Fruit fly (Drosophila melanogaster): ENCODE measurements around the gene CG18259.

The CG18259 gene

dm6 chrX:18789353-18790210, 6.3 kb upstream of the CG18259 start (continued):
- TF ChIP-seq fd3F (GFP tag; optimal IDR thresholded peaks at IDR 0.05) (peak; percentile 1), CG10959 (GFP tag; IDR thresholded peaks at IDR 0.05) (no peak), Blimp-1 (GFP tag; optimal IDR thresholded peaks at IDR 0.05) (peak; percentile 25), CG6254 (GFP tag; optimal IDR thresholded peaks at IDR 0.05) (no peak), CG7271 (tag; optimal IDR thresholded peaks at IDR 0.05) (no peak), CG15011 (GFP tag; optimal IDR thresholded peaks at IDR 0.05) (peak; percentile 64), CG10209 (GFP tag; optimal IDR thresholded peaks at IDR 0.05) (peak; percentile 54), Scr (GFP tag; IDR thresholded peaks at IDR 0.05; ENCODE audit: partially characterized antibody) (no peak), Eip74EF (GFP tag; optimal IDR thresholded peaks at IDR 0.05) (peak in 1 of 2 experiments; percentile 61), Aef1 (GFP tag; IDR thresholded peaks at IDR 0.05) (peak; percentile 21; the same call in 1 of the 3 replicates), wek (GFP tag; optimal IDR thresholded peaks at IDR 0.05) (no peak), nmo (GFP tag; optimal IDR thresholded peaks at IDR 0.05) (peak; percentile 78), CG30431 (GFP tag; optimal IDR thresholded peaks at IDR 0.05) (peak; percentile 38), CoRest (tag; optimal IDR thresholded peaks at IDR 0.05) (peak; percentile 72), prd (optimal IDR thresholded peaks at IDR 0.05) (no peak), prd (GFP tag; IDR thresholded peaks at IDR 0.05) (peak; percentile 34; the same call in 1 of the 3 replicates), HLHmδ (GFP tag; optimal IDR thresholded peaks at IDR 0.05) (no peak), Gug (GFP tag; IDR thresholded peaks at IDR 0.05) (peak; percentile 49; the same call in 1 of the 4 replicates), sr (GFP tag; IDR thresholded peaks at IDR 0.05) (peak; percentile 83), dm (GFP tag; optimal IDR thresholded peaks at IDR 0.05) (peak; percentile 46), yki (optimal IDR thresholded peaks at IDR 0.05) (no peak), Sry-δ (GFP tag; optimal IDR thresholded peaks at IDR 0.05) (no peak), CG7556 (GFP tag; optimal IDR thresholded peaks at IDR 0.05) (peak; percentile 85), pum (GFP tag; optimal IDR thresholded peaks at IDR 0.05) (peak; percentile 26), CG6791 (GFP tag; IDR thresholded peaks at IDR 0.05; ENCODE audit: partially characterized antibody) (no peak), CG7839 (tag; optimal IDR thresholded peaks at IDR 0.05) (peak; percentile 79), her (GFP tag; optimal IDR thresholded peaks at IDR 0.05) (peak; percentile 14), CG13296 (GFP tag; optimal IDR thresholded peaks at IDR 0.05) (peak; percentile 64), HHEX (GFP tag; optimal IDR thresholded peaks at IDR 0.05) (peak; percentile 56), CG16815 (GFP tag; optimal IDR thresholded peaks at IDR 0.05) (peak; percentile 62), Mad (GFP tag; optimal IDR thresholded peaks at IDR 0.05) (peak; percentile 40), CG9876 (GFP tag; optimal IDR thresholded peaks at IDR 0.05) (no peak), gt (GFP tag; IDR thresholded peaks at IDR 0.05) (no peak), ato (GFP tag; IDR thresholded peaks at IDR 0.05; ENCODE audit: partially characterized antibody) (no peak), CG10979 (tag; optimal IDR thresholded peaks at IDR 0.05) (peak; percentile 57), CG7786 (GFP tag; optimal IDR thresholded peaks at IDR 0.05) (peak; percentile 59), phol (tag; optimal IDR thresholded peaks at IDR 0.05) (peak; percentile 62), ssp (GFP tag; IDR thresholded peaks at IDR 0.05) (no peak), gce (GFP tag; IDR thresholded peaks at IDR 0.05) (no peak), nerfin-1 (tag; optimal IDR thresholded peaks at IDR 0.05) (no peak), CG9797 (GFP tag; optimal IDR thresholded peaks at IDR 0.05) (no peak), CG15479 (GFP tag; optimal IDR thresholded peaks at IDR 0.05) (no peak), esg (GFP tag; conservative IDR thresholded peaks at IDR 0.05) (peak; percentile 54), CG9817 (tag; optimal IDR thresholded peaks at IDR 0.05) (peak; percentile 47), CG16863 (GFP tag; optimal IDR thresholded peaks at IDR 0.05) (peak; percentile 62), CG33213 (GFP tag; optimal IDR thresholded peaks at IDR 0.05) (no peak), BEAF-32 (GFP tag; optimal IDR thresholded peaks at IDR 0.05) (no peak), nom (GFP tag; optimal IDR thresholded peaks at IDR 0.05) (no peak)

Measured in whole organism, embryonic.